Fruit fly (Drosophila melanogaster): ENCODE measurements around the gene Srp54.

Srp54 gene

DNA sequence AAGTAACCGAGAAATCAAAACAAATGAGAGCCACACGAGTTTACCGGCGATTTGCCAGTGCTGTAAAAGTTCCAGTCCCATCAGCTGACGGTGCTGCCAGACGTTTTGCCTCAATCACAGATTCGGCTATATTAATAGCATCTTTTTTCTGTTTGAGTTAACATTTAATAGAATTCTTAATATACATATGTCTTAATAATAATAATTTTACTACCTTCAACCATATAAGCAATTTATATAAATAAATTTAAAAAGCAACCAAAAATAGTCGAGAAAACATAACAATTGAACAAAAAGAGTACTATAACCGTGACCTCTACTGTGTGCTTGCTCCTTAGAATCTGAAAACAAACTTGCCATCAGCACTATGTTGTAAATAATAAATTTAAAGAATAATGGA lies 41.4 kb downstream of the Srp54 start, which contains the start of the genes CG13126 and CG4709 (continued):
- TF ChIP-seq CG34406 (GFP tag; optimal IDR thresholded peaks at IDR 0.05) = peak; percentile 88
- TF ChIP-seq topi (GFP tag; optimal IDR thresholded peaks at IDR 0.05) = peak; percentile 85
- TF ChIP-seq Gug (GFP tag; IDR thresholded peaks at IDR 0.05) = peak; percentile 92
- TF ChIP-seq Sox14 (GFP tag; optimal IDR thresholded peaks at IDR 0.05) = peak; percentile 74
- peak; percentile 93 for TF ChIP-seq acj6 (GFP tag; optimal IDR thresholded peaks at IDR 0.05)
- peak; percentile 87 for TF ChIP-seq CG6808 (GFP tag; optimal IDR thresholded peaks at IDR 0.05)
- peak; percentile 96 for TF ChIP-seq CG3032 (tag; optimal IDR thresholded peaks at IDR 0.05)
- peak; percentile 81 for TF ChIP-seq Hr4 (GFP tag; optimal IDR thresholded peaks at IDR 0.05)
- TF ChIP-seq salr (GFP tag; optimal IDR thresholded peaks at IDR 0.05) = peak; percentile 61 to 75
- peak; percentile 59 for TF ChIP-seq Sox15 (GFP tag; optimal IDR thresholded peaks at IDR 0.05)
- TF ChIP-seq fd59A (GFP tag; optimal IDR thresholded peaks at IDR 0.05) = peak; percentile 59
- peak; percentile 86 for TF ChIP-seq CG6792 (GFP tag; optimal IDR thresholded peaks at IDR 0.05)
- peak; percentile 78 for TF ChIP-seq Eip75B (GFP tag; optimal IDR thresholded peaks at IDR 0.05)

- no peak for TF ChIP-seq Sox14 (GFP tag; optimal IDR thresholded peaks at IDR 0.05)
- no peak for TF ChIP-seq CG10669 (GFP tag; optimal IDR thresholded peaks at IDR 0.05)
- no peak for TF ChIP-seq CG32006 (GFP tag; optimal IDR thresholded peaks at IDR 0.05)
Measured at dm6 chr2L:9954696-9955095, 42.0 kb downstream of the Srp54 start.

DNA sequence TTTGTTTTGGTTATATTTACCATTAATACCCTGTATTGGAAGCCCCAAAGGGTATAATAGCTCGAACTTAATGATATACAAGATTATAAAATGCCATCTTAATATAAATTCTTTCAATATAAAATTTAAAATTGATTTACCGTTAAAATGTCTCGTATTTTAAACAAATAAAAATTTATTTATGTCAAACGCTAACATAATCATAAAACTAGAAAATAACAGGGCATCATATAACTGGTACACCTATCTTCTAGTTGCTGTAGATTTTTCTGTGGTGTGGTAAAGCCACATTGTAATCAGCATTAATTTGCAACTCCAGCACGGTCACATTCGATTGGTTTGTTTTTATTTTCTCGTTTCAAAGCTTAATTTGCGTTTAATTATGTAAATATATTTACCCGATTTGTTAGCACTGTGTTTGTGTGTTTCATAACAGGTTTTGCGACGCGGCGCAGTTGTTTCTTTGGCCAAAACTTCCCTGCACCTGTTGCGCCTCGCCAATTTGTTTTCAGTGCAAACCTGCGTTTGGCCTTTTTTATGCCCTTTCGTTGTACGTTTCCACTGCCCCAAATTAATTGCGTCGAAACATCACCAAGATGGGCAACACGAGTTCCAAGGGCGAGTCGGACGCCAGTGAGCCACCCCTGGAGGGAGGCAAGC lies 44.4 kb downstream of the Srp54 start, which contains the start of the genes CG4658 and CG5846:
Gene CG4658 (plus strand): TSS at position 140 of the 660 bp plus-strand sequence.
Gene CG5846 (minus strand): TSS at position 245 of the 660 bp plus-strand sequence.
- TF ChIP-seq eg (GFP tag; IDR thresholded peaks at IDR 0.05) (peak; percentile 96), Hr38 (GFP tag; optimal IDR thresholded peaks at IDR 0.05) (no peak), salr (GFP tag; optimal IDR thresholded peaks at IDR 0.05) (peak in 1 of 2 experiments; percentile 43), Eip93F (GFP tag; optimal IDR thresholded peaks at IDR 0.05) (no peak), Ets96B (tag; optimal IDR thresholded peaks at IDR 0.05) (peak; percentile 95), CG6854 (GFP tag; optimal IDR thresholded peaks at IDR 0.05) (peak; percentile 40), CG10669 (GFP tag; optimal IDR thresholded peaks at IDR 0.05) (peak; percentile 90), achi (GFP tag; optimal IDR thresholded peaks at IDR 0.05) (peak; percentile 93), dac (GFP tag; optimal IDR thresholded peaks at IDR 0.05) (peak; percentile 50), Eip78C (GFP tag) (peak; percentile 98), fd85E (GFP tag; optimal IDR thresholded peaks at IDR 0.05) (peak; percentile 67), CG3032 (tag; optimal IDR thresholded peaks at IDR 0.05) (peak; percentile 92), Gug (GFP tag; IDR thresholded peaks at IDR 0.05) (peak; percentile 93), CG8119 (GFP tag; IDR thresholded peaks at IDR 0.05) (peak; percentile 95), pdm3 (GFP tag; optimal IDR thresholded peaks at IDR 0.05) (peak; percentile 95), CG31627 (GFP tag; optimal IDR thresholded peaks at IDR 0.05) (peak; percentile 93), net (GFP tag; optimal IDR thresholded peaks at IDR 0.05) (peak; percentile 91), Hr39 (GFP tag; optimal IDR thresholded peaks at IDR 0.05) (peak; percentile 90), acj6 (GFP tag; optimal IDR thresholded peaks at IDR 0.05) (peak; percentile 93), CG11902 (GFP tag; optimal IDR thresholded peaks at IDR 0.05) (peak; percentile 84), Smox (GFP tag; optimal IDR thresholded peaks at IDR 0.05) (peak; percentile 93), CG7368 (GFP tag; optimal IDR thresholded peaks at IDR 0.05) (peak; percentile 90), Ets21C (GFP tag; optimal IDR thresholded peaks at IDR 0.05) (peak; percentile 86), cyc (GFP tag; optimal IDR thresholded peaks at IDR 0.05) (peak; percentile 92), fd59A (GFP tag; optimal IDR thresholded peaks at IDR 0.05) (peak; percentile 74), CG11294 (GFP tag; IDR thresholded peaks at IDR 0.05) (peak; percentile 90), CG11762 (GFP tag; optimal IDR thresholded peaks at IDR 0.05; ENCODE audit: insufficient read depth) (peak; percentile 90), CG1621 (tag; optimal IDR thresholded peaks at IDR 0.05) (peak; percentile 82), Sox14 (GFP tag; optimal IDR thresholded peaks at IDR 0.05) (peak; percentile 93), CG16779 (tag; optimal IDR thresholded peaks at IDR 0.05) (no peak), esn (GFP tag; optimal IDR thresholded peaks at IDR 0.05) (peak; percentile 97), lz (GFP tag; optimal IDR thresholded peaks at IDR 0.05) (peak; percentile 93), CG4318 (GFP tag; optimal IDR thresholded peaks at IDR 0.05) (no peak), CG9139 (GFP tag; optimal IDR thresholded peaks at IDR 0.05) (no peak), dsx (GFP tag; optimal IDR thresholded peaks at IDR 0.05; ENCODE audit: poor library complexity, severe bottlenecking) (peak; percentile 94), Hr4 (GFP tag; optimal IDR thresholded peaks at IDR 0.05) (peak; percentile 91), CG6792 (GFP tag; optimal IDR thresholded peaks at IDR 0.05) (peak; percentile 93), CG15336 (GFP tag; IDR thresholded peaks at IDR 0.05) (peak; percentile 95), CG6276 (GFP tag; optimal IDR thresholded peaks at IDR 0.05) (no peak), Sox15 (GFP tag; optimal IDR thresholded peaks at IDR 0.05) (peak; percentile 86)

Measured in whole organism, prepupa.